Worm (Caenorhabditis elegans) whole organism, mixed stage, embryonic: ENCODE measurements around the gene C54D10.4.
A peak's percentile ranks its signal among the peaks of the same experiment; 100 is the strongest.

ENCODE experiments used
- M03D4.4 ChIP-seq: sonication (generic microtip); optimal IDR thresholded peaks from 2 replicates; lab custom pipeline; 2017; ENCODE audit warnings: mild to moderate bottlenecking, missing genetic modification characterization, missing compliant biosample characterization
- bed-3 ChIP-seq: fragments of 200-800 bp; sonication (Bioruptor generic); optimal IDR thresholded peaks from 3 replicates; lab custom pipeline; 2018; ENCODE audit warnings: mild to moderate bottlenecking, missing genetic modification characterization, moderate library complexity, missing compliant biosample characterization
- blmp-1 ChIP-seq: fragments of 150-350 bp; optimal IDR thresholded peaks from 2 replicates; lab custom pipeline; 2014; ENCODE audit warnings: missing biosample characterization, missing genetic modification characterization
- ceh-39 ChIP-seq: fragments of 150-350 bp; optimal IDR thresholded peaks from 2 replicates; lab custom pipeline; 2014; ENCODE audit warnings: missing biosample characterization, missing genetic modification characterization
- cnd-1 ChIP-seq: fragments of 200-800 bp; sonication (Bioruptor generic); optimal IDR thresholded peaks from 2 replicates; lab custom pipeline; 2018; ENCODE audit warnings: mild to moderate bottlenecking, missing genetic modification characterization, missing compliant biosample characterization
- drap-1 ChIP-seq: fragments of 200-800 bp; sonication (Bioruptor generic); optimal IDR thresholded peaks from 3 replicates; lab custom pipeline; 2018; ENCODE audit warnings: mild to moderate bottlenecking, missing genetic modification characterization, missing compliant biosample characterization
- elt-1 ChIP-seq: sonication (generic microtip); optimal IDR thresholded peaks from 2 replicates; lab custom pipeline; 2017; ENCODE audit warnings: missing genetic modification characterization, mild to moderate bottlenecking, missing compliant biosample characterization, antibody characterized with exemption, moderate library complexity, borderline replicate concordance; ENCODE audit not compliant: insufficient read depth
- elt-3 ChIP-seq: fragments of 150-350 bp; optimal IDR thresholded peaks from 2 replicates; lab custom pipeline; 2014; ENCODE audit warnings: missing biosample characterization, missing genetic modification characterization
- flh-1 ChIP-seq: fragments of 200-800 bp; sonication (Bioruptor generic); optimal IDR thresholded peaks from 2 replicates; lab custom pipeline; 2018; ENCODE audit warnings: mild to moderate bottlenecking, missing genetic modification characterization, moderate library complexity, missing compliant biosample characterization
- ham-2 ChIP-seq: fragments of 200-800 bp; sonication (Bioruptor generic); optimal IDR thresholded peaks from 2 replicates; lab custom pipeline; 2018; ENCODE audit warnings: mild to moderate bottlenecking, missing genetic modification characterization, missing compliant biosample characterization
- hlh-1 ChIP-seq: fragments of 150-350 bp; optimal IDR thresholded peaks from 2 replicates; lab custom pipeline; 2014; ENCODE audit warnings: missing biosample characterization, missing genetic modification reagents, missing genetic modification characterization
- lin-13 ChIP-seq: fragments of 150-350 bp; optimal IDR thresholded peaks from 2 replicates; lab custom pipeline; 2014; ENCODE audit warnings: missing biosample characterization, missing genetic modification characterization
- lin-32 ChIP-seq: fragments of 200-800 bp; sonication (Bioruptor generic); optimal IDR thresholded peaks from 2 replicates; lab custom pipeline; 2018; ENCODE audit warnings: mild to moderate bottlenecking, missing genetic modification characterization, missing compliant biosample characterization
- lsy-2 ChIP-seq: fragments of 150-350 bp; optimal IDR thresholded peaks from 2 replicates; lab custom pipeline; 2014; ENCODE audit warnings: missing biosample characterization, missing genetic modification characterization
- mab-5 ChIP-seq: fragments of 150-350 bp; optimal IDR thresholded peaks from 2 replicates; lab custom pipeline; 2014; ENCODE audit warnings: missing biosample characterization, missing genetic modification characterization
- mep-1 ChIP-seq: fragments of 150-350 bp; optimal IDR thresholded peaks from 2 replicates; lab custom pipeline; 2017; ENCODE audit warnings: missing biosample characterization, missing genetic modification reagents, missing genetic modification characterization, inconsistent platforms
- mls-2 ChIP-seq: sonication (generic microtip); optimal IDR thresholded peaks from 2 replicates; lab custom pipeline; 2016; ENCODE audit warnings: mild to moderate bottlenecking, missing genetic modification characterization, moderate library complexity, missing compliant biosample characterization
- nhr-12 ChIP-seq: fragments of 150-350 bp; optimal IDR thresholded peaks from 2 replicates; lab custom pipeline; 2014; ENCODE audit warnings: missing biosample characterization, missing genetic modification characterization
- nhr-2 ChIP-seq: fragments of 150-350 bp; optimal IDR thresholded peaks from 2 replicates; lab custom pipeline; 2014; ENCODE audit warnings: missing biosample characterization, missing genetic modification characterization
- nhr-237 ChIP-seq: fragments of 150-350 bp; optimal IDR thresholded peaks from 2 replicates; lab custom pipeline; 2014; ENCODE audit warnings: missing biosample characterization, missing genetic modification characterization
- nhr-28 ChIP-seq: fragments of 150-350 bp; optimal IDR thresholded peaks from 2 replicates; lab custom pipeline; 2014; ENCODE audit warnings: missing biosample characterization, missing genetic modification characterization
- nhr-76 ChIP-seq: sonication (generic microtip); optimal IDR thresholded peaks from 2 replicates; lab custom pipeline; 2017; ENCODE audit warnings: missing biosample characterization, missing genetic modification characterization
- sem-2 ChIP-seq: fragments of 200-800 bp; sonication (Bioruptor generic); optimal IDR thresholded peaks from 2 replicates; lab custom pipeline; 2018; ENCODE audit warnings: mild to moderate bottlenecking, missing genetic modification characterization, missing compliant biosample characterization
- snpc-4 ChIP-seq: fragments of 150-350 bp; optimal IDR thresholded peaks from 2 replicates; lab custom pipeline; 2014; ENCODE audit warnings: missing biosample characterization, missing genetic modification characterization
- sptf-1 ChIP-seq: sonication (generic microtip); optimal IDR thresholded peaks from 2 replicates; lab custom pipeline; 2017; ENCODE audit warnings: mild to moderate bottlenecking, missing genetic modification characterization, moderate library complexity, missing compliant biosample characterization
- tbx-8 ChIP-seq: fragments of 200-800 bp; sonication (Bioruptor generic); optimal IDR thresholded peaks from 2 replicates; lab custom pipeline; 2018; ENCODE audit warnings: mild to moderate bottlenecking, missing genetic modification characterization, moderate library complexity, missing compliant biosample characterization
- unc-120 ChIP-seq: sonication (generic microtip); optimal IDR thresholded peaks from 2 replicates; lab custom pipeline; 2017; ENCODE audit warnings: missing genetic modification characterization, missing compliant biosample characterization; ENCODE audit not compliant: poor library complexity, severe bottlenecking
- unc-62 ChIP-seq: fragments of 150-350 bp; optimal IDR thresholded peaks from 2 replicates; lab custom pipeline; 2014; ENCODE audit warnings: missing biosample characterization, missing genetic modification reagents, missing genetic modification characterization
- zip-8 ChIP-seq: fragments of 150-350 bp; optimal IDR thresholded peaks from 2 replicates; lab custom pipeline; 2014; ENCODE audit warnings: missing biosample characterization, missing genetic modification characterization
- ztf-11 ChIP-seq: fragments of 150-350 bp; optimal IDR thresholded peaks from 2 replicates; lab custom pipeline; 2014; ENCODE audit warnings: missing biosample characterization, missing genetic modification characterization

C54D10.4 gene

DNA sequence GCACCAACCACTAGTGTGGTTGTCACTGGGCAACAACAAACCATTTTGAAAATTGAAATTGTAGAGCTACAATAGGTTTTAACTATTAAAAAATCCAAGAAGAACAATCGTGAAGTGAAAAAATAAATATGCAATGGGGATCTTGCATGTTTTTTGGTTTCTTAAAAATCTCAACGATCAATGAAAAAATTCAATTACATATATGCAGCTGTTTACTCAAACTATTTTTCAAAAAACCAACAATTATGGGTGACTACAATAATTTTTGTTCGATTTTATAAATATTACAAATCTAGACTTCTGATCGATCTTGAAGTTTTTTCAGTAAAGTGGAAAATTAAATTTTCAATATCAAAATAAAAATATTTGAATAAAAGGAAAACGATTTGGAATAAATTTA lies 12.2 kb downstream of the C54D10.4 start, which contains the start of gene cdr-4:
Gene cdr-4 (minus strand): TSS at position 101 of the 400 bp plus-strand sequence.
- no peak for TF ChIP-seq nhr-2 (tag; lab: Kevin White, UChicago)
- TF ChIP-seq ceh-39 (tag; lab: Kevin White, UChicago) = no peak
- TF ChIP-seq ztf-11 (tag; lab: Kevin White, UChicago) = no peak
- no peak for TF ChIP-seq drap-1 (GFP tag; lab: Kevin White, UChicago)
- TF ChIP-seq snpc-4 (tag; lab: Kevin White, UChicago) = no peak
- TF ChIP-seq nhr-28 (tag; lab: Kevin White, UChicago) = no peak
- no peak for TF ChIP-seq bed-3 (GFP tag; lab: Kevin White, UChicago)
- no peak for TF ChIP-seq hlh-1 (tag; lab: Kevin White, UChicago)
- no peak for TF ChIP-seq blmp-1 (tag; lab: Kevin White, UChicago)
- TF ChIP-seq mep-1 = no peak
- no peak for TF ChIP-seq sem-2 (GFP tag; lab: Kevin White, UChicago)
- TF ChIP-seq unc-120 = no peak
- TF ChIP-seq mab-5 (tag; lab: Kevin White, UChicago) = no peak
- TF ChIP-seq zip-8 (tag; lab: Kevin White, UChicago) = no peak
- TF ChIP-seq lsy-2 = no peak
- TF ChIP-seq flh-1 (GFP tag; lab: Kevin White, UChicago) = no peak
- no peak for TF ChIP-seq tbx-8 (GFP tag; lab: Kevin White, UChicago)
- TF ChIP-seq M03D4.4 (tag; lab: Kevin White, UChicago) = no peak
- no peak for TF ChIP-seq sptf-1 (tag; lab: Kevin White, UChicago)
- no peak for TF ChIP-seq unc-62 (GFP tag; lab: Kevin White, UChicago)

DNA sequence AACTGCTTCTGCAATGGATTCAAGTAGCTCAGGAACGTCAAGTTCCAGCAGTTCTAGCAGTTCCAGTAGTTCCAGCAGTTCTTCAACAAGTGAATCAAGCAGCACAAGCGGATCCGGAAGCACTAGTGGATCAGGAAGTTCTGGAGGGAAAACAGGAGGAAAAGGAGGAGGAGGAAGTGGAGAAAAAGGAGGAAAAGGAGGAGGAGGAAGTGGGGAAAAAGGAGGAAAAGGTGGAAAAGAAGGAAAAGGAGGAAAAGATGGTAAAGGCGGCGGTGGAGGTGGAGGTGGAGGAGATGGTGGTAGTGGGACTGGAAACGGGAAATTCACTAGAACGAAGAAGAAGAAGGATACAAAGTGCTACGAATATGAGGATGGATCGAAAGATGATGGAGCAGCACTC lies 14.2 kb downstream of the C54D10.4 start:
- no peak for TF ChIP-seq lin-32 (GFP tag; lab: Kevin White, UChicago)
- TF ChIP-seq unc-62 (GFP tag; lab: Kevin White, UChicago) = no peak
- TF ChIP-seq lin-13 = no peak
- no peak for TF ChIP-seq mep-1
- peak; percentile 11 for TF ChIP-seq sptf-1 (tag; lab: Kevin White, UChicago)
- TF ChIP-seq ham-2 (GFP tag; lab: Kevin White, UChicago) = no peak
- TF ChIP-seq elt-1 (tag; lab: Kevin White, UChicago) = no peak

DNA sequence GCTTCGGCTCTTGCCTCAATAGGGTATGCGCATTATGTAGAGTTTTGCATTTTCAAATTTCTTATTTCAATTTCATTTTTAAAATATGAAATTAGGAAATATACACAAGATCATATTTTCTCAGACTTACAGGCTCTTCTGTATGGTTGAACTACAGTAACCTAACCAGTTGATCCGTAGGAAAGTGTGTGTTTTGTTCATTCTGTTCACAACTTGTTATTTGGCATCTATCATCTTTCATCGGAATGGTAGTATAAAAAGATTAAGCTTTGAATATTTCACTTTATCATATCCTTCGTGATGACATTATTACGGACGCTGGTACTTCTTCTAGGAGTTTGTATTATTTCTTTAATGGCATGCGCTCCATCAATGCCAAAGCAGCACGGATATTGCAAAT lies 14.8 kb downstream of the C54D10.4 start, which contains the start of gene K01D12.10:
Gene K01D12.10 (plus strand): TSS at position 301 of the 400 bp plus-strand sequence.
- no peak for TF ChIP-seq mls-2 (tag; lab: Kevin White, UChicago)
- no peak for TF ChIP-seq elt-1 (tag; lab: Kevin White, UChicago)
- no peak for TF ChIP-seq flh-1 (GFP tag; lab: Kevin White, UChicago)
- TF ChIP-seq drap-1 (GFP tag; lab: Kevin White, UChicago) = no peak
- TF ChIP-seq lin-13 = no peak
- no peak for TF ChIP-seq blmp-1 (tag; lab: Kevin White, UChicago)
- no peak for TF ChIP-seq bed-3 (GFP tag; lab: Kevin White, UChicago)
- TF ChIP-seq nhr-28 (tag; lab: Kevin White, UChicago) = no peak

DNA sequence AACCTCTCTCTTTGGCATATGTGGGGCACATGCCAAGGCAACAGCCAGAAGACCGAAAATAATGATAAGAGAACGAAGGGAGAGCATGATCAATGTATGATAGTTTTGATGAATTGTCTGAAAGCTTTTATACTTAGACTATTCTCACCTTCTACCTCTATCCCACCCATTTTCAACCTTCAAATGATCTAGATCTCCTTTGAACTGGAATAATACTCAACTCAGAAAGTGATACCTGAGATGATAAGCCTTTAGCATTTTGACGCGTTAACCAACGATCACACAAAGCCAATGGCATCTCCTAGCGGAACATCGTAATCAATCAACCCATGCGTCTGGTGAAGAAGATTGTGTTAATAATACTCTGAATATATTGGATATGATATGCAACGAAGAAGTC lies 16.2 kb downstream of the C54D10.4 start, which contains the start of gene K01D12.9:
Gene K01D12.9 (minus strand): TSS at position 101 of the 400 bp plus-strand sequence.
- TF ChIP-seq flh-1 (GFP tag; lab: Kevin White, UChicago) = no peak
- TF ChIP-seq nhr-12 (tag; lab: Kevin White, UChicago) = no peak
- no peak for TF ChIP-seq nhr-76
- no peak for TF ChIP-seq blmp-1 (tag; lab: Kevin White, UChicago)
- TF ChIP-seq nhr-237 = no peak
- TF ChIP-seq bed-3 (GFP tag; lab: Kevin White, UChicago) = no peak
- TF ChIP-seq elt-3 = no peak
- no peak for TF ChIP-seq lin-32 (GFP tag; lab: Kevin White, UChicago)
- no peak for TF ChIP-seq zip-8 (tag; lab: Kevin White, UChicago)

DNA sequence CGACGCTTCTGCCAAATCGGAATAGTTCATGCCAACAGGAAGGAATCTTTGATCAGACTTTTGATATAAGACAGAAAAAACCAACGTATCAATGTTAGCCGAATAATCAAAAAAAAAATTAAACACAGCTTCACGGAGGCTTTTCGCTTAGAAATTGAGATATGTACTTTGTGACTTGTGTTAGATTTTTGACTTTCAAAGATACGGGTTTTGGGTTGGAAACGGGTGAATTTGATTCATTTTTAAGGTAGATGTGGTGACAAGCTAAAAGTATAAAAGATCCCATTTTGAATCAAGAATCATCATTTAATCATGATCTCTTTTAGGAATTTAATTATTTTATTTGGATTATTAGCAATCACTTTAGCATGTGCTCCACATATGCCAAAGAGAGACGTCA lies 18.4 kb downstream of the C54D10.4 start, which contains the start of gene K01D12.8:
Gene K01D12.8 (plus strand): TSS at position 301 of the 400 bp plus-strand sequence.
- TF ChIP-seq nhr-2 (tag; lab: Kevin White, UChicago) (no peak), ham-2 (GFP tag; lab: Kevin White, UChicago) (no peak), cnd-1 (tag; lab: Kevin White, UChicago) (no peak), drap-1 (GFP tag; lab: Kevin White, UChicago) (no peak), nhr-237 (no peak), elt-1 (tag; lab: Kevin White, UChicago) (no peak), nhr-76 (no peak), tbx-8 (GFP tag; lab: Kevin White, UChicago) (no peak), sptf-1 (tag; lab: Kevin White, UChicago) (no peak), mls-2 (tag; lab: Kevin White, UChicago) (no peak), mab-5 (tag; lab: Kevin White, UChicago) (no peak), bed-3 (GFP tag; lab: Kevin White, UChicago) (no peak), blmp-1 (tag; lab: Kevin White, UChicago) (no peak)
